Worm (Caenorhabditis elegans): ENCODE measurements around the gene F21D5.6.
A peak's percentile ranks its signal among the peaks of the same experiment; 100 is the strongest.

F21D5.6 gene

ce11 chrIV:8762471-8762870, 21.3 kb upstream of the F21D5.6 start:
- TF ChIP-seq efl-1 (GFP tag; optimal IDR thresholded peaks at IDR 0.05), result no peak
- TF ChIP-seq madf-10 (tag; optimal IDR thresholded peaks at IDR 0.05), result peak; percentile 88
- TF ChIP-seq egrh-3 (GFP tag; IDR thresholded peaks at IDR 0.05), result no peak
- no peak for TF ChIP-seq mes-4 (tag; optimal IDR thresholded peaks at IDR 0.05)
- TF ChIP-seq Y53F4B.3 (GFP tag; IDR thresholded peaks at IDR 0.05), result no peak
- peak; percentile 60; the same call in 1 of the 2 replicates for TF ChIP-seq hmg-1.2 (GFP tag; IDR thresholded peaks at IDR 0.05)
- TF ChIP-seq nhr-90 (tag; optimal IDR thresholded peaks at IDR 0.05), result no peak

ce11 chrIV:8761896-8762295, 20.7 kb upstream of the F21D5.6 start, which contains the start of the genes F20C5.11 and klp-11:
Gene F20C5.11, minus strand, starts transcription at chrIV:8761996.
Gene klp-11, minus strand, starts transcription at chrIV:8762066.
- no peak for TF ChIP-seq F57A8.1 (GFP tag; optimal IDR thresholded peaks at IDR 0.05)
- TF ChIP-seq hsf-1 (GFP tag; IDR thresholded peaks at IDR 0.05), result no peak
- no peak for TF ChIP-seq gei-17 (GFP tag; optimal IDR thresholded peaks at IDR 0.05)
- no peak for TF ChIP-seq dpff-1 (tag; optimal IDR thresholded peaks at IDR 0.05)
- TF ChIP-seq nhr-179 (tag; optimal IDR thresholded peaks at IDR 0.05), result no peak
- no peak for TF ChIP-seq F22D6.2 (tag; optimal IDR thresholded peaks at IDR 0.05)
- TF ChIP-seq rpc-1 (optimal IDR thresholded peaks at IDR 0.05), result no peak
- no peak for TF ChIP-seq rpc-1 (tag; optimal IDR thresholded peaks at IDR 0.05)
- TF ChIP-seq C17E4.6 (GFP tag; IDR thresholded peaks at IDR 0.05), result no peak
- TF ChIP-seq lin-26 (GFP tag; IDR thresholded peaks at IDR 0.05), result no peak
- no peak for TF ChIP-seq Y53F4B.3 (GFP tag; IDR thresholded peaks at IDR 0.05)
- no peak for TF ChIP-seq nhr-90 (tag; optimal IDR thresholded peaks at IDR 0.05)
- TF ChIP-seq chd-7 (tag; optimal IDR thresholded peaks at IDR 0.05), result no peak
- TF ChIP-seq F39B2.1 (GFP tag; IDR thresholded peaks at IDR 0.05), result no peak
- no peak for TF ChIP-seq hmg-20 (GFP tag; IDR thresholded peaks at IDR 0.05)
- no peak for TF ChIP-seq snpc-1.3 (tag; optimal IDR thresholded peaks at IDR 0.05; ENCODE audit: insufficient read depth)
- no peak for TF ChIP-seq hrde-1 (tag; optimal IDR thresholded peaks at IDR 0.05; ENCODE audit: borderline replicate concordance)
- no peak for TF ChIP-seq nhr-80 (tag; optimal IDR thresholded peaks at IDR 0.05)

ce11 chrIV:8758620-8759019, 17.4 kb upstream of the F21D5.6 start:
- TF ChIP-seq cebp-1 (GFP tag; IDR thresholded peaks at IDR 0.05), result no peak
- no peak for TF ChIP-seq cebp-1 (tag; optimal IDR thresholded peaks at IDR 0.05)
- no peak for TF ChIP-seq Y79H2A.3 (GFP tag; conservative IDR thresholded peaks at IDR 0.05)
- TF ChIP-seq ztf-3 (GFP tag; optimal IDR thresholded peaks at IDR 0.05), result no peak
- peak; percentile 99 for TF ChIP-seq madf-10 (tag; optimal IDR thresholded peaks at IDR 0.05)
- TF ChIP-seq ztf-6 (GFP tag; IDR thresholded peaks at IDR 0.05), result no peak
- TF ChIP-seq lsl-1 (GFP tag; optimal IDR thresholded peaks at IDR 0.05), result no peak
- TF ChIP-seq die-1 (tag; optimal IDR thresholded peaks at IDR 0.05), result no peak
- TF ChIP-seq hmg-1.2 (GFP tag; IDR thresholded peaks at IDR 0.05), result peak; percentile 47; the same call in 1 of the 2 replicates

- TF ChIP-seq tlf-1 (GFP tag; optimal IDR thresholded peaks at IDR 0.05) (no peak), dpff-1 (tag; optimal IDR thresholded peaks at IDR 0.05) (no peak), let-526 (GFP tag; IDR thresholded peaks at IDR 0.05) (no peak), C17E4.6 (GFP tag; IDR thresholded peaks at IDR 0.05) (no peak), atf-7 (tag; optimal IDR thresholded peaks at IDR 0.05) (no peak), nhr-80 (tag; optimal IDR thresholded peaks at IDR 0.05) (peak; percentile 74), madf-10 (tag; optimal IDR thresholded peaks at IDR 0.05) (peak; percentile 83), madf-8 (GFP tag; conservative IDR thresholded peaks at IDR 0.05) (no peak), ztf-25 (GFP tag; IDR thresholded peaks at IDR 0.05) (no peak), sptf-2 (GFP tag; optimal IDR thresholded peaks at IDR 0.05) (no peak)
These were observed 16.5 kb upstream of the F21D5.6 start for ce11 chrIV:8757729-8758128.

Data from whole organism, young adult.